Worm (Caenorhabditis elegans) whole organism, young adult: Measurements from ENCODE around the gene Y73C8B.3.

Experiments
- B0019.2 ChIP-seq: fragments of 200-800 bp; sonication (Bioruptor generic); conservative IDR thresholded peaks from 2 replicates; pipeline ENCODE4 v1.3.6; 2022; ENCODE audit warnings: missing genetic modification reagents, missing genetic modification characterization, missing compliant biosample characterization
- F33H1.4 ChIP-seq: fragments of 200-800 bp; sonication (Bioruptor generic); IDR thresholded peaks from 2 replicates; pipeline ENCODE4 v1.3.6; 2022; ENCODE audit warnings: missing genetic modification reagents, missing genetic modification characterization, missing compliant biosample characterization
- cebp-2 ChIP-seq: fragments of 200-800 bp; sonication (Bioruptor generic); IDR thresholded peaks from 2 replicates; pipeline ENCODE4 v1.3.6; 2022; ENCODE audit warnings: missing genetic modification characterization, missing compliant biosample characterization
- ceh-58 ChIP-seq: fragments of 200-800 bp; sonication (Bioruptor generic); IDR thresholded peaks from 2 replicates; pipeline ENCODE4 v1.3.6; 2022; ENCODE audit warnings: missing genetic modification characterization, missing compliant biosample characterization
- him-1 ChIP-seq: sonication (generic microtip); optimal IDR thresholded peaks from 2 replicates; lab custom pipeline; 2016; ENCODE audit warnings: missing genotype, missing genetic modification reagents, missing genetic modification characterization, missing compliant biosample characterization
- lin-40 ChIP-seq: sonication (generic microtip); optimal IDR thresholded peaks from 2 replicates; lab custom pipeline; 2016; ENCODE audit warnings: missing genetic modification characterization, mild to moderate bottlenecking, missing compliant biosample characterization, missing genotype, missing genetic modification reagents
- nhr-80 ChIP-seq: sonication (generic microtip); optimal IDR thresholded peaks from 2 replicates; lab custom pipeline; 2016; ENCODE audit warnings: missing genetic modification characterization, missing compliant biosample characterization
- pbrm-1 ChIP-seq: fragments of 200-800 bp; sonication (Bioruptor generic); IDR thresholded peaks from 2 replicates; pipeline ENCODE4 v1.3.6; 2022; ENCODE audit warnings: missing genetic modification reagents, missing genetic modification characterization, missing compliant biosample characterization
- sea-2 ChIP-seq: fragments of 200-800 bp; sonication (Bioruptor generic); IDR thresholded peaks from 2 replicates; pipeline ENCODE4 v1.3.6; 2022; ENCODE audit warnings: missing genetic modification characterization, missing compliant biosample characterization
- sptf-2 ChIP-seq: fragments of 200-800 bp; sonication (Bioruptor generic); optimal IDR thresholded peaks from 2 replicates; lab custom pipeline; 2018; ENCODE audit warnings: mild to moderate bottlenecking, missing genetic modification characterization, missing compliant biosample characterization
- unc-62 ChIP-seq: fragments of 150-350 bp; optimal IDR thresholded peaks from 2 replicates; lab custom pipeline; 2014; ENCODE audit warnings: missing biosample characterization, missing genetic modification reagents, missing genetic modification characterization

DNA sequence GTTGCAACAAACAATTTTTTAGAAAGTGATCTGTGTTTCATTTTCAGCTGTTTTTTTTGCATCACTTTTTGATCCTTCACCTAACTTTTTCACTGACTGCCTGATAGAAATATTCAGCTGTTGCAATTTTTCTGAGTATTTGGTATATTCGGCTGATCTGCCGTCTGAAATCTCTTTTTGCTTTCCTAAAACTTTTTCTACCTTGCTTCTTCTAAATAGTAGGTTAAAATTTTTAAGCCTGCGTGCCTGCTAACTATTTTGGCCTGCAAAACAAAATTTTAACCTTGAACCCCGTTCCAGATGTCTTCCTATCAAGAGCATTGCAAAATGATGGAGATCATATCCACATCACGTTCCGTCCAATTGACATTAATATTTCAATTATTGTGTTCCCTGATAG lies 16.9 kb downstream of the Y73C8B.3 start, which contains the start of gene srab-8:
- no peak for TF ChIP-seq F33H1.4
- TF ChIP-seq ceh-58 (GFP tag; lab: Robert Waterston, UW) = no peak
- no peak for TF ChIP-seq cebp-2 (GFP tag; lab: Robert Waterston, UW)
- TF ChIP-seq B0019.2 (GFP tag; lab: Robert Waterston, UW) = no peak
- no peak for TF ChIP-seq unc-62
- TF ChIP-seq him-1 (tag; lab: Kevin White, UChicago) = no peak
- no peak for TF ChIP-seq sea-2
- TF ChIP-seq sptf-2 (GFP tag; lab: Kevin White, UChicago) = no peak
- no peak for TF ChIP-seq lin-40 (tag; lab: Kevin White, UChicago)
- no peak for TF ChIP-seq nhr-80 (tag; lab: Kevin White, UChicago)
- TF ChIP-seq pbrm-1 (GFP tag; lab: Robert Waterston, UW) = no peak
